ENCODE assay signal across 1 fruit fly cellular context in the genomic region with DNA sequence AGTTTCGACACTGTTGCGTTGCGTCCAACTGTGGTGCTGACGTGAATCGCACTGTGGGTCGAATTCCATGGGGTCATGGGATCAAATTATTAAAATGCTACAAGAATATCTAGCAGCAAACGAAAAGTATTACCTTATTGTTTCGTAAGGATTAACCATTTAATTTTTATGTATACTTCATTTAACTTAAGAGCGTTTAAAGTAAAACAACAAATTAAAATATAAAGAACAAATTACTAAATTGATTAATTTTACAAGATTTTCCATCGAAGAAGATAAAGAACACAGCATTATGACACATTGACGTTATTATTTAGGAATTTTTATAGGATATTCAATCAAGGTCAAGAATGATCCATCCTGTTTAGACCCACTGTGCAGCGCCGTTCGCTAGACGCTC.
TF ChIP-seq lines count a peak whose summit lies in the region.

No protein-coding gene starts in this region.

TF ChIP-seq in whole organism, embryonic, 481 proteins besides CTCF, POLR2A, EP300 and RAD21 (continued from another document and continues in another):
- TF ChIP-seq BEAF-32 (GFP tag; optimal IDR thresholded peaks at IDR 0.05; lab: Kevin White, UChicago) (no peak), Asciz (GFP tag; optimal IDR thresholded peaks at IDR 0.05; lab: Kevin White, UChicago) (peak; percentile 61), CG13624 (GFP tag; optimal IDR thresholded peaks at IDR 0.05; lab: Kevin White, UChicago) (no peak), CG2129 (GFP tag; IDR thresholded peaks at IDR 0.05; lab: Robert Waterston, UW; ENCODE audit: partially characterized antibody) (no peak), H15 (GFP tag; IDR thresholded peaks at IDR 0.05; lab: Robert Waterston, UW) (no peak), CG33213 (GFP tag; optimal IDR thresholded peaks at IDR 0.05; lab: Kevin White, UChicago) (no peak), dmrt99B (tag; optimal IDR thresholded peaks at IDR 0.05; lab: Kevin White, UChicago) (peak; percentile 80), CG10321 (GFP tag; IDR thresholded peaks at IDR 0.05; lab: Robert Waterston, UW) (no peak), Dip2 (GFP tag; IDR thresholded peaks at IDR 0.05; lab: Robert Waterston, UW) (no peak), kah (GFP tag; optimal IDR thresholded peaks at IDR 0.05; lab: Kevin White, UChicago) (peak; percentile 9), btn (GFP tag; optimal IDR thresholded peaks at IDR 0.05; lab: Kevin White, UChicago) (no peak), CG12299 (tag; optimal IDR thresholded peaks at IDR 0.05; lab: Kevin White, UChicago) (no peak), Dad (GFP tag; optimal IDR thresholded peaks at IDR 0.05; lab: Kevin White, UChicago) (no peak), CG32532 (GFP tag; IDR thresholded peaks at IDR 0.05; lab: Robert Waterston, UW) (no peak; the same call in none of the 2 replicates), zfh2 (GFP tag; optimal IDR thresholded peaks at IDR 0.05; lab: Kevin White, UChicago) (no peak), nmo (GFP tag; optimal IDR thresholded peaks at IDR 0.05; lab: Kevin White, UChicago) (peak; percentile 80), CG1233 (GFP tag; optimal IDR thresholded peaks at IDR 0.05; lab: Kevin White, UChicago) (no peak), Oli (tag; optimal IDR thresholded peaks at IDR 0.05; lab: Kevin White, UChicago) (peak; percentile 68), zf30C (GFP tag; optimal IDR thresholded peaks at IDR 0.05; lab: Kevin White, UChicago) (no peak), CG1602 (GFP tag; optimal IDR thresholded peaks at IDR 0.05; lab: Kevin White, UChicago) (peak; percentile 25), knrl (GFP tag; IDR thresholded peaks at IDR 0.05; lab: Robert Waterston, UW; ENCODE audit: partially characterized antibody) (no peak), Oaz (GFP tag; IDR thresholded peaks at IDR 0.05; lab: Robert Waterston, UW) (no peak), CG12155 (GFP tag; optimal IDR thresholded peaks at IDR 0.05; lab: Kevin White, UChicago) (no peak), Neu2 (GFP tag; optimal IDR thresholded peaks at IDR 0.05; lab: Kevin White, UChicago; ENCODE audit: borderline replicate concordance) (no peak), bowl (GFP tag; IDR thresholded peaks at IDR 0.05; lab: Robert Waterston, UW) (no peak), CG18011 (GFP tag; optimal IDR thresholded peaks at IDR 0.05; lab: Kevin White, UChicago) (no peak), CG10267 (tag; optimal IDR thresholded peaks at IDR 0.05; lab: Kevin White, UChicago) (peak; percentile 38), cg (GFP tag; optimal IDR thresholded peaks at IDR 0.05; lab: Kevin White, UChicago) (no peak), Sry-β (GFP tag; optimal IDR thresholded peaks at IDR 0.05; lab: Kevin White, UChicago) (no peak), amos (GFP tag; IDR thresholded peaks at IDR 0.05; lab: Robert Waterston, UW; ENCODE audit: partially characterized antibody) (no peak), kay (GFP tag; optimal IDR thresholded peaks at IDR 0.05; lab: Kevin White, UChicago) (no peak), hth (optimal IDR thresholded peaks at IDR 0.05; lab: Kevin White, UChicago) (no peak), CG18476 (GFP tag; optimal IDR thresholded peaks at IDR 0.05; lab: Kevin White, UChicago) (no peak), tna (GFP tag; IDR thresholded peaks at IDR 0.05; lab: Robert Waterston, UW; ENCODE audit: partially characterized antibody) (no peak), Bgb (GFP tag; IDR thresholded peaks at IDR 0.05; lab: Robert Waterston, UW; ENCODE audit: partially characterized antibody) (no peak), CG10147 (GFP tag; optimal IDR thresholded peaks at IDR 0.05; lab: Kevin White, UChicago) (peak; percentile 38), nom (GFP tag; optimal IDR thresholded peaks at IDR 0.05; lab: Kevin White, UChicago) (no peak), CG6854 (GFP tag; optimal IDR thresholded peaks at IDR 0.05; lab: Kevin White, UChicago) (no peak), CG2875 (GFP tag; optimal IDR thresholded peaks at IDR 0.05; lab: Kevin White, UChicago) (no peak), Hey (tag; optimal IDR thresholded peaks at IDR 0.05; lab: Kevin White, UChicago) (no peak), CG7357 (GFP tag; IDR thresholded peaks at IDR 0.05; lab: Robert Waterston, UW) (no peak), Ada2b (GFP tag; IDR thresholded peaks at IDR 0.05; lab: Robert Waterston, UW) (no peak), CG7745 (tag; optimal IDR thresholded peaks at IDR 0.05; lab: Kevin White, UChicago) (no peak), CG34376 (GFP tag; optimal IDR thresholded peaks at IDR 0.05; lab: Kevin White, UChicago) (no peak), CG8290 (GFP tag; optimal IDR thresholded peaks at IDR 0.05; lab: Kevin White, UChicago) (no peak), CG8290 (tag; optimal IDR thresholded peaks at IDR 0.05; lab: Kevin White, UChicago) (no peak), CG8388 (GFP tag; optimal IDR thresholded peaks at IDR 0.05; lab: Kevin White, UChicago) (peak; percentile 54), CG4707 (GFP tag; optimal IDR thresholded peaks at IDR 0.05; lab: Kevin White, UChicago) (no peak), gce (GFP tag; IDR thresholded peaks at IDR 0.05; lab: Robert Waterston, UW) (no peak), disco-r (GFP tag; optimal IDR thresholded peaks at IDR 0.05; lab: Kevin White, UChicago) (no peak), MBD-R2 (GFP tag; IDR thresholded peaks at IDR 0.05; lab: Robert Waterston, UW) (no peak), Mrtf (GFP tag; IDR thresholded peaks at IDR 0.05; lab: Robert Waterston, UW) (0 out of 3 replicates have a peak, but pooled peaks have one; percentile 39), Nf-YB (GFP tag; optimal IDR thresholded peaks at IDR 0.05; lab: Kevin White, UChicago) (no peak), wor (GFP tag; IDR thresholded peaks at IDR 0.05; lab: Robert Waterston, UW) (0 out of 2 replicates have a peak, but pooled peaks have one; percentile 19), Xbp1 (GFP tag; optimal IDR thresholded peaks at IDR 0.05; lab: Kevin White, UChicago) (peak; percentile 57), run (tag; optimal IDR thresholded peaks at IDR 0.05; lab: Kevin White, UChicago) (peak; percentile 12), CG31388 (GFP tag; optimal IDR thresholded peaks at IDR 0.05; lab: Kevin White, UChicago) (no peak), Optix (GFP tag; IDR thresholded peaks at IDR 0.05; lab: Robert Waterston, UW) (0 out of 3 replicates have a peak, but pooled peaks have one; percentile 18), CG9437 (GFP tag; optimal IDR thresholded peaks at IDR 0.05; lab: Kevin White, UChicago) (peak; percentile 62), gt (GFP tag; IDR thresholded peaks at IDR 0.05; lab: Robert Waterston, UW) (no peak), vvl (GFP tag; IDR thresholded peaks at IDR 0.05; lab: Robert Waterston, UW) (peak; percentile 22; the same call in 1 of the 2 replicates), mld (GFP tag; IDR thresholded peaks at IDR 0.05; lab: Robert Waterston, UW; ENCODE audit: partially characterized antibody) (no peak), CG16863 (GFP tag; optimal IDR thresholded peaks at IDR 0.05; lab: Kevin White, UChicago) (no peak), CG30020 (tag; optimal IDR thresholded peaks at IDR 0.05; lab: Kevin White, UChicago) (no peak), Sry-δ (GFP tag; optimal IDR thresholded peaks at IDR 0.05; lab: Kevin White, UChicago) (no peak), CG18262 (tag; optimal IDR thresholded peaks at IDR 0.05; lab: Kevin White, UChicago) (peak; percentile 67), CG6791 (GFP tag; IDR thresholded peaks at IDR 0.05; lab: Robert Waterston, UW; ENCODE audit: partially characterized antibody) (no peak), Sox102F (GFP tag; optimal IDR thresholded peaks at IDR 0.05; lab: Kevin White, UChicago) (peak; percentile 72), seq (GFP tag; IDR thresholded peaks at IDR 0.05; lab: Robert Waterston, UW) (0 out of 2 replicates have a peak, but pooled peaks have one; percentile 16), Ravus (GFP tag; IDR thresholded peaks at IDR 0.05; lab: Robert Waterston, UW) (no peak), Gsc (GFP tag; IDR thresholded peaks at IDR 0.05; lab: Robert Waterston, UW) (no peak), trh (GFP tag; optimal IDR thresholded peaks at IDR 0.05; lab: Kevin White, UChicago) (no peak), Dip3 (GFP tag; optimal IDR thresholded peaks at IDR 0.05; lab: Kevin White, UChicago) (no peak), CG13287 (GFP tag; IDR thresholded peaks at IDR 0.05; lab: Robert Waterston, UW; ENCODE audit: partially characterized antibody) (no peak), CG11247 (GFP tag; IDR thresholded peaks at IDR 0.05; lab: Robert Waterston, UW) (no peak), CG11560 (tag; IDR thresholded peaks at IDR 0.05; lab: Robert Waterston, UW) (no peak), CG2116 (GFP tag; optimal IDR thresholded peaks at IDR 0.05; lab: Kevin White, UChicago) (no peak), repo (GFP tag; optimal IDR thresholded peaks at IDR 0.05; lab: Kevin White, UChicago) (no peak), CG3407 (GFP tag; optimal IDR thresholded peaks at IDR 0.05; lab: Kevin White, UChicago) (peak; percentile 14), tgo (GFP tag; IDR thresholded peaks at IDR 0.05; lab: Robert Waterston, UW) (peak; percentile 32; the same call in 1 of the 3 replicates), CG15514 (GFP tag; optimal IDR thresholded peaks at IDR 0.05; lab: Kevin White, UChicago) (no peak), CG10431 (GFP tag; optimal IDR thresholded peaks at IDR 0.05; lab: Kevin White, UChicago) (no peak), fd3F (GFP tag; optimal IDR thresholded peaks at IDR 0.05; lab: Kevin White, UChicago) (no peak), CG4820 (GFP tag; optimal IDR thresholded peaks at IDR 0.05; lab: Kevin White, UChicago) (peak; percentile 13), CG8765 (GFP tag; IDR thresholded peaks at IDR 0.05; lab: Robert Waterston, UW) (no peak), CG31441 (GFP tag; IDR thresholded peaks at IDR 0.05; lab: Robert Waterston, UW) (peak; percentile 75), Opbp (GFP tag; IDR thresholded peaks at IDR 0.05; lab: Robert Waterston, UW; ENCODE audit: partially characterized antibody) (no peak), ap (GFP tag; IDR thresholded peaks at IDR 0.05; lab: Robert Waterston, UW) (peak; percentile 35; the same call in 1 of the 2 replicates), Sin3A (optimal IDR thresholded peaks at IDR 0.05; lab: Kevin White, UChicago) (no peak), bab2 (GFP tag; optimal IDR thresholded peaks at IDR 0.05; lab: Kevin White, UChicago) (no peak), vnd (GFP tag; IDR thresholded peaks at IDR 0.05; lab: Robert Waterston, UW; ENCODE audit: partially characterized antibody) (no peak), CG15269 (tag; optimal IDR thresholded peaks at IDR 0.05; lab: Kevin White, UChicago) (peak; percentile 68), CG10366 (GFP tag; IDR thresholded peaks at IDR 0.05; lab: Robert Waterston, UW) (peak; percentile 17; the same call in 1 of the 2 replicates), grau (tag; optimal IDR thresholded peaks at IDR 0.05; lab: Kevin White, UChicago) (peak; percentile 64), Fer3 (tag; optimal IDR thresholded peaks at IDR 0.05; lab: Kevin White, UChicago) (peak; percentile 31), CG4854 (GFP tag; optimal IDR thresholded peaks at IDR 0.05; lab: Kevin White, UChicago) (no peak), Xrp1 (GFP tag; IDR thresholded peaks at IDR 0.05; lab: Robert Waterston, UW) (0 out of 2 replicates have a peak, but pooled peaks have one; percentile 44), her (GFP tag; optimal IDR thresholded peaks at IDR 0.05; lab: Kevin White, UChicago) (no peak), CHES-1-like (GFP tag; optimal IDR thresholded peaks at IDR 0.05; lab: Kevin White, UChicago) (no peak), chinmo (GFP tag; IDR thresholded peaks at IDR 0.05; lab: Robert Waterston, UW; ENCODE audit: partially characterized antibody) (no peak), Hand (GFP tag; optimal IDR thresholded peaks at IDR 0.05; lab: Kevin White, UChicago) (no peak), Trl (optimal IDR thresholded peaks at IDR 0.05; lab: Kevin White, UChicago) (no peak), Trl (GFP tag; optimal IDR thresholded peaks at IDR 0.05; lab: Kevin White, UChicago) (no peak), CG3847 (GFP tag; IDR thresholded peaks at IDR 0.05; lab: Robert Waterston, UW) (no peak), Dll (GFP tag; IDR thresholded peaks at IDR 0.05; lab: Robert Waterston, UW; ENCODE audit: partially characterized antibody) (no peak), bigmax (GFP tag; optimal IDR thresholded peaks at IDR 0.05; lab: Kevin White, UChicago) (no peak), CG33557 (GFP tag; optimal IDR thresholded peaks at IDR 0.05; lab: Kevin White, UChicago) (no peak), stwl (tag; optimal IDR thresholded peaks at IDR 0.05; lab: Kevin White, UChicago) (no peak), B-H2 (GFP tag; optimal IDR thresholded peaks at IDR 0.05; lab: Kevin White, UChicago) (no peak), lov (optimal IDR thresholded peaks at IDR 0.05; lab: Kevin White, UChicago) (no peak), lov (GFP tag; IDR thresholded peaks at IDR 0.05; lab: Robert Waterston, UW) (no peak), danr (GFP tag; IDR thresholded peaks at IDR 0.05; lab: Robert Waterston, UW) (0 out of 2 replicates have a peak, but pooled peaks have one; percentile 11), BtbVII (GFP tag; optimal IDR thresholded peaks at IDR 0.05; lab: Kevin White, UChicago) (peak; percentile 45), croc (GFP tag; conservative IDR thresholded peaks at IDR 0.05; lab: Robert Waterston, UW) (no peak), jumu (GFP tag; optimal IDR thresholded peaks at IDR 0.05; lab: Kevin White, UChicago) (no peak), cad (GFP tag; optimal IDR thresholded peaks at IDR 0.05; lab: Kevin White, UChicago) (no peak), Camta (GFP tag; optimal IDR thresholded peaks at IDR 0.05; lab: Kevin White, UChicago) (no peak), CG14860 (GFP tag; IDR thresholded peaks at IDR 0.05; lab: Robert Waterston, UW; ENCODE audit: partially characterized antibody) (no peak), twi (tag; optimal IDR thresholded peaks at IDR 0.05; lab: Kevin White, UChicago) (no peak), CG1832 (GFP tag; optimal IDR thresholded peaks at IDR 0.05; lab: Kevin White, UChicago) (no peak), CG10543 (GFP tag; optimal IDR thresholded peaks at IDR 0.05; lab: Kevin White, UChicago) (no peak), CG12744 (GFP tag; optimal IDR thresholded peaks at IDR 0.05; lab: Kevin White, UChicago) (no peak), CG2678 (tag; optimal IDR thresholded peaks at IDR 0.05; lab: Kevin White, UChicago) (peak; percentile 66), MESR4 (GFP tag; optimal IDR thresholded peaks at IDR 0.05; lab: Kevin White, UChicago) (no peak), Stat92E (GFP tag; optimal IDR thresholded peaks at IDR 0.05; lab: Kevin White, UChicago) (no peak), Dfd (GFP tag; optimal IDR thresholded peaks at IDR 0.05; lab: Kevin White, UChicago) (no peak), CG12219 (GFP tag; optimal IDR thresholded peaks at IDR 0.05; lab: Kevin White, UChicago) (no peak), crc (GFP tag; optimal IDR thresholded peaks at IDR 0.05; lab: Kevin White, UChicago) (no peak), Hr3 (GFP tag; optimal IDR thresholded peaks at IDR 0.05; lab: Kevin White, UChicago) (no peak)
